Fruit fly (Drosophila melanogaster) whole organism, prepupa: Measurements from ENCODE around the gene RhoGEF3.

ENCODE experiments used
- Blimp-1 ChIP-seq: fragments of 200-800 bp; sonication (Bioruptor generic); optimal IDR thresholded peaks from 3 replicates; lab custom pipeline; 2017; ENCODE audit warnings: missing biosample characterization, missing genetic modification characterization, mild to moderate bottlenecking, moderate library complexity, missing genetic modification reagents
- CG11902 ChIP-seq: fragments of 200-800 bp; sonication (Bioruptor generic); optimal IDR thresholded peaks from 3 replicates; lab custom pipeline; 2016; ENCODE audit warnings: missing biosample characterization, missing genetic modification characterization
- CG16779 ChIP-seq: fragments of 200-800 bp; sonication (Bioruptor generic); optimal IDR thresholded peaks from 3 replicates; lab custom pipeline; 2017; ENCODE audit warnings: missing biosample characterization, mild to moderate bottlenecking, missing genetic modification characterization
- CG8119 ChIP-seq: fragments of 200-800 bp; sonication (Bioruptor generic); IDR thresholded peaks from 3 replicates; pipeline ENCODE4 v1.3.6; 2022; ENCODE audit warnings: missing biosample characterization, missing genetic modification characterization
- CG9139 ChIP-seq: fragments of 200-800 bp; sonication (Bioruptor generic); optimal IDR thresholded peaks from 3 replicates; lab custom pipeline; 2017; ENCODE audit warnings: missing biosample characterization, mild to moderate bottlenecking, missing genetic modification characterization
- Eip75B ChIP-seq: fragments of 200-800 bp; sonication (Bioruptor generic); optimal IDR thresholded peaks from 3 replicates; lab custom pipeline; 2016; ENCODE audit warnings: missing biosample characterization, missing genetic modification characterization
- Hr38 ChIP-seq: sonication (Bioruptor generic); optimal IDR thresholded peaks from 2 replicates; lab custom pipeline; 2016; ENCODE audit warnings: missing biosample characterization, missing genetic modification characterization
- Met ChIP-seq: fragments of 200-800 bp; sonication (Bioruptor generic); optimal IDR thresholded peaks from 3 replicates; lab custom pipeline; 2016; ENCODE audit warnings: missing biosample characterization, missing genetic modification characterization
- OdsH ChIP-seq: fragments of 200-800 bp; sonication (Bioruptor generic); optimal IDR thresholded peaks from 3 replicates; lab custom pipeline; 2016; ENCODE audit warnings: missing biosample characterization, missing genetic modification characterization
- Sox14 ChIP-seq: fragments of 200-800 bp; sonication (Bioruptor generic); optimal IDR thresholded peaks from 3 replicates; lab custom pipeline; 2016; ENCODE audit warnings: missing biosample characterization, missing genetic modification characterization
- esn ChIP-seq: fragments of 200-800 bp; sonication (Bioruptor generic); optimal IDR thresholded peaks from 2 replicates; lab custom pipeline; 2016; ENCODE audit warnings: missing biosample characterization, mild to moderate bottlenecking, missing genetic modification characterization, moderate library complexity
- salr ChIP-seq, 2 experiments: fragments of 200-800 bp; sonication (Bioruptor generic); optimal IDR thresholded peaks; 3 replicates each; lab custom pipeline; 2016 to 2018; ENCODE audit warnings: missing biosample characterization in 2 of 2, missing genetic modification characterization in 2 of 2, mild to moderate bottlenecking in 1 of 2
- svp ChIP-seq: fragments of 200-800 bp; sonication (Bioruptor generic); peaks from one replicate; lab custom pipeline; 2016; ENCODE audit warnings: missing biosample characterization, missing genetic modification characterization

DNA sequence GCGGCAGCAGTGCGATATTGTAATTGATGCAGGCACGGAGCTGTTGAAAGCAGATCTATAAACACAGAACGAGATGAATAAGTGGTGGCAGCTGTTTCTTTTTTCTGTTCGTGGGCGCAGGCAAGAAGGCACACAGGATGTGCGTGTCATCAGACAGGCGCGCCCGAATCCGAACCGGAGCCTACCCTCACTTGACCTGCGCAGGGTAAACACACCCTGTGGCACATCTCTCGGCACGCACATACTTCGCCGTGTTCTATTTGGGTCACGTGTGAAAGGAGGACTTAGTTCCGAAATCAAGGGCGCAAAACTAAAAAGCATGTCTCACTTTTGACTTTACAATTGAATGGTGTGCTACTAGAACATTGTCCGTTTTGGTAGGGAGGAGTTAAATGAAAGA is 44.3 kb downstream of the RhoGEF3 start:
- TF ChIP-seq CG9139 (GFP tag; lab: Kevin White, UChicago) (no peak), esn (GFP tag; lab: Kevin White, UChicago) (no peak), Met (GFP tag; lab: Kevin White, UChicago) (no peak), Hr38 (no peak), CG11902 (GFP tag; lab: Kevin White, UChicago) (no peak), svp (GFP tag; lab: Kevin White, UChicago) (no peak), CG8119 (GFP tag; lab: Robert Waterston, UW) (no peak), Blimp-1 (no peak), Sox14 (no peak), salr (GFP tag; optimal IDR thresholded peaks at IDR 0.05; lab: Kevin White, UChicago) (no peak), Eip75B (no peak), CG16779 (tag; lab: Kevin White, UChicago) (no peak), OdsH (GFP tag; lab: Kevin White, UChicago) (no peak)
